Fruit fly (Drosophila melanogaster): ENCODE results near the gene ZC3H3.
A peak's percentile ranks its signal among the peaks of the same experiment; 100 is the strongest.

Gene ZC3H3

DNA sequence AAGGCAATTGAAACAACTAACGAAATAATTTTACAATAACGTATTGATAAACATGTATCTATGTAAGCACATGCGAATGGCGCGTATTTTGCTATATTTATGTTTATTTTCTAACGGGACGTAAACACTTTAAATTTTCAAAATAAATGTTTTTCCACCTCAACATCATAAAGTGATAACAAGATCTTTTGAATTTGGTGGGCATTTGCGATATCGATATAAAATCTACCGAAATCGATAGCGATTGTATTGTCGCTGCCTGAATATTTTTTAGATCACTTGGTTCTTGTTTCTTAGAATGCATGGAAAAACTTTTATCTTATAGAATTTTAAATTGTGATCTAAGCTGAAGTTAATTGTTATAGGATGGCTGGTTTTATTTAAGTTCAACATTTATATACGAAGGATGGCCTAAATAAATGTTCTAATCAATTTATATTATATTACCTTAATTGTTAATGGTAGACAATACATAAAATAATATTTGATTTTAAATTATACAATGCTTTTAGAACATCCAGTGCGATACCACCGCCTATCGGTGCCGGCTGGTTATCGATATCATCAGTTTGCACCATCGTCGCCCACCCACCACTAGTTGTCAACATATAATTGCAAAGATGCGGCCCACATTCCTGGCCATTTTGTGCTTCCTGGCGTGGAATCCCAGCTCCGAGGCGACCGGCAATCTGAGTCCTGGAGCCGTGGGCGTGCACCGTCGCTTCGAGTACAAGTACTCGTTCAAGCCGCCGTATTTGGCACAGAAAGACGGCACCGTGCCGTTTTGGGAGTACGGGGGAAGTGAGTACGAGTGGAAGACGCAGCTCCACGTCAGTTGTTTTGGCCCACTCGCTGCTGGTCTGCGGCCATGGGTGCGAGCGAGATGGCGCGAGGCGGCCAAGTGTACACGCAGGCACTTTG is 25.1 kb upstream of the ZC3H3 start, which contains the start of gene ergic53 (continued):
- TF ChIP-seq CoRest (tag; optimal IDR thresholded peaks at IDR 0.05) (peak; percentile 26), YL-1 (GFP tag; optimal IDR thresholded peaks at IDR 0.05) (peak; percentile 72), BEAF-32 (GFP tag; optimal IDR thresholded peaks at IDR 0.05) (peak; percentile 76), mld (GFP tag; IDR thresholded peaks at IDR 0.05; ENCODE audit: partially characterized antibody) (peak; percentile 32; the same call in 2 of the 3 replicates), chn (GFP tag; optimal IDR thresholded peaks at IDR 0.05) (peak; percentile 13), nerfin-2 (GFP tag; IDR thresholded peaks at IDR 0.05; ENCODE audit: partially characterized antibody) (peak; percentile 77), Doc3 (GFP tag; IDR thresholded peaks at IDR 0.05; ENCODE audit: partially characterized antibody) (peak; percentile 65; the same call in 2 of the 3 replicates), CG3281 (GFP tag; optimal IDR thresholded peaks at IDR 0.05) (peak; percentile 19), CG10267 (tag; optimal IDR thresholded peaks at IDR 0.05) (peak; percentile 44), hkb (optimal IDR thresholded peaks at IDR 0.05) (no peak), hkb (GFP tag; IDR thresholded peaks at IDR 0.05) (peak; percentile 43; the same call in 1 of the 2 replicates), Dbx (GFP tag; IDR thresholded peaks at IDR 0.05) (0 out of 3 replicates have a peak, but pooled peaks have one; percentile 13), Med (GFP tag) (peak; percentile 71), zen2 (GFP tag; IDR thresholded peaks at IDR 0.05; ENCODE audit: partially characterized antibody) (peak; percentile 60; the same call in 2 of the 3 replicates), disco-r (GFP tag; optimal IDR thresholded peaks at IDR 0.05) (peak; percentile 41), sug (tag; optimal IDR thresholded peaks at IDR 0.05) (peak; percentile 28), CG12744 (GFP tag; optimal IDR thresholded peaks at IDR 0.05) (no peak), row (GFP tag; IDR thresholded peaks at IDR 0.05) (0 out of 3 replicates have a peak, but pooled peaks have one; percentile 25), CG17361 (GFP tag; IDR thresholded peaks at IDR 0.05) (peak; percentile 59; the same call in 2 of the 3 replicates), CG6175 (GFP tag; IDR thresholded peaks at IDR 0.05) (no peak), CG14441 (GFP tag; IDR thresholded peaks at IDR 0.05) (no peak), Dp (GFP tag; optimal IDR thresholded peaks at IDR 0.05) (peak; percentile 89), CG14710 (tag; optimal IDR thresholded peaks at IDR 0.05) (peak; percentile 56), Scr (GFP tag; IDR thresholded peaks at IDR 0.05; ENCODE audit: partially characterized antibody) (peak; percentile 75), CG18262 (tag; optimal IDR thresholded peaks at IDR 0.05) (peak; percentile 49), tna (GFP tag; IDR thresholded peaks at IDR 0.05; ENCODE audit: partially characterized antibody) (peak; percentile 80), CG16813 (GFP tag; IDR thresholded peaks at IDR 0.05; ENCODE audit: partially characterized antibody) (peak; percentile 77), Hr39 (optimal IDR thresholded peaks at IDR 0.05) (no peak), Pdp1 (GFP tag; optimal IDR thresholded peaks at IDR 0.05) (peak in 1 of 2 experiments; percentile 62), Stat92E (GFP tag; optimal IDR thresholded peaks at IDR 0.05) (peak in 1 of 3 experiments; percentile 52), CG12659 (GFP tag; optimal IDR thresholded peaks at IDR 0.05) (peak; percentile 44), CG14050 (GFP tag; IDR thresholded peaks at IDR 0.05) (no peak), Nf-YB (GFP tag; optimal IDR thresholded peaks at IDR 0.05) (peak; percentile 14), Adf1 (GFP tag; IDR thresholded peaks at IDR 0.05) (peak; percentile 41), CG17186 (GFP tag; optimal IDR thresholded peaks at IDR 0.05) (peak; percentile 11), al (GFP tag; IDR thresholded peaks at IDR 0.05) (no peak), Dll (GFP tag; IDR thresholded peaks at IDR 0.05; ENCODE audit: partially characterized antibody) (peak; percentile 78), ci (GFP tag; IDR thresholded peaks at IDR 0.05) (no peak), CG4424 (GFP tag; optimal IDR thresholded peaks at IDR 0.05) (peak; percentile 9), aop (GFP tag; IDR thresholded peaks at IDR 0.05) (no peak), sd (tag; optimal IDR thresholded peaks at IDR 0.05) (peak; percentile 100), nmo (GFP tag; optimal IDR thresholded peaks at IDR 0.05) (peak; percentile 31), sna (GFP tag; IDR thresholded peaks at IDR 0.05; ENCODE audit: partially characterized antibody) (peak; percentile 71), crp (GFP tag; optimal IDR thresholded peaks at IDR 0.05) (no peak), chinmo (GFP tag; IDR thresholded peaks at IDR 0.05; ENCODE audit: partially characterized antibody) (peak; percentile 87; the same call in 3 of the 4 replicates), CG12391 (tag; optimal IDR thresholded peaks at IDR 0.05) (peak; percentile 64)
